Fruit fly (Drosophila melanogaster): Measurements from ENCODE around the gene ssp7.
"Not testable (repeated sequence)": the region's sequence is repeated elsewhere in the genome, so short reads cannot be mapped to it uniquely, and the experiment has no call there.

Gene ssp7

DNA sequence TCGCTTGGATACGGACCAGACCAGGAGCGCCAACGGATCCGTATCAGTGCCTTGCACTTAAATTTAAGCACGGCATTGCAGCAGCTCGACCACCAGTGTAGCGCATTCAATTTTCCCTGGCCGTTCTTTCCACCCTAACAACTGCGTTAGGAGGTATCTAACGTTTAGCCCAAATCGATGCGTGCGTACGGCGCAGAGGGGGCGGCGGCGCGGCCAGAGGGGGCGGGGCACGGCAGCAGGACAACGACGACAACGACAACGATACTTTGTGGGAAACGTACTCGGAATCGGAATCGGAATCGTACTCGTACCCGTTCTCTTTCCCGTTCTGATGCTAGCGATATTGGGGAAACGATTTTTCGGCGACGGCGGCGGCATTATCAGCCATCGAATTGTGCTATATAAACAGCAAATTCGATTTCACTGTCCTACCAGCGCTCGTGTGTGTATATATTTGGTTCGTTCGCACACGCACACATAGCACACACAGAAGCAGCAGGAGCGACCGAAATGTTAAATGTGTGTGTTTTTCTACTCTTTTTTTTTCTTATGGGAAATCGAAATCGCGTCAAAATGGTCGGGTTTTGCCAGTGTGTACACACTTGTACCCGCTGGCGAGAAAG, 15.8 kb downstream of the ssp7 start, which contains the start of gene CG11122:
Gene CG11122 (minus strand): TSS at position 601 of the 623 bp plus-strand sequence.
- no peak for TF ChIP-seq tai (GFP tag; optimal IDR thresholded peaks at IDR 0.05)
- TF ChIP-seq Rel (GFP tag; optimal IDR thresholded peaks at IDR 0.05), result no peak
- peak; percentile 6 for TF ChIP-seq Rel (tag; optimal IDR thresholded peaks at IDR 0.05)
- peak; percentile 24 for TF ChIP-seq jim (GFP tag; optimal IDR thresholded peaks at IDR 0.05)

DNA sequence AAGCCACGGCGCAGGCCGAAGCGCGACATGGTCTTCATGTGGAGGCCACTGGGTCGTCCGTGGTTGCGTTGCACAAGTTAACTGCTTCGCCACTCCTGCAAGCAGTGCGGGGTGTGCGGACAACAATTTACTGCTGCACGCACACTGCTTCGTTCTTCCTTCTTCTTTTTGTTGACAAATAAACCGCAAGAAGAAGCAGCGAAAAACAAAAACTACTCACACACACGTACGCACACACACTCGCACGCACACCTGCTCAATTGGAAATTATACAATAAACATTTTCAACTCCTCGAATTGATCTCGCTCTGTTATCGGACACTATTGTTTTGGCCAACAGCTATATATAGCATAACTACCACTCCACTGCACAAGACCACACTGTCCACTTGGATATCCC, 16.5 kb downstream of the ssp7 start:
- TF ChIP-seq Sp1 (GFP tag; optimal IDR thresholded peaks at IDR 0.05) (no peak), usp (GFP tag; optimal IDR thresholded peaks at IDR 0.05) (no peak), HLH106 (tag; optimal IDR thresholded peaks at IDR 0.05) (no peak), Mio (GFP tag; optimal IDR thresholded peaks at IDR 0.05) (no peak), Hr83 (GFP tag; optimal IDR thresholded peaks at IDR 0.05; ENCODE audit: poor library complexity, severe bottlenecking) (no peak), psq (GFP tag; optimal IDR thresholded peaks at IDR 0.05) (no peak), Hr78 (GFP tag; optimal IDR thresholded peaks at IDR 0.05) (no peak)

DNA sequence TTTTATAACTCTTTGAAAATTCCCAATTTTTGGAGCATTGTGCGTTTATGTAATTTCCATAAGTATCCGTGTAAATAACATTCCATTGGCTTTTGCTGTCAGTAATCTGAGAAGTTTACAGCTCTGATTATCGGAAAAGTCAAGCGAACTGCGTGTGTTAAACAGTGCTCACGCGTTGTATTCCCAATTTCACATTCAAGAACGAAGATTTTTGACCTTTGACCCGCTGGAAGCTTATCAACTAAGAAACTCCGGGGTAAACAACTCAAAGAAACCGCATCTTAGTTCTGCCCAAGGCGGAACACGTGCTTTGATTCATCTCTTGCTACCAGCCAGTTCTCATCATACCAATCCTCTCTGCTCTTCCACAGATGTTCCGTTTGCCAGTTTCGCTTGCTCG, 30.4 kb downstream of the ssp7 start:
- no peak for TF ChIP-seq Vsx2 (GFP tag; optimal IDR thresholded peaks at IDR 0.05; ENCODE audit: partially characterized antibody)
- TF ChIP-seq Sp1 (GFP tag; optimal IDR thresholded peaks at IDR 0.05), result no peak
- no peak for TF ChIP-seq N (GFP tag; optimal IDR thresholded peaks at IDR 0.05)

DNA sequence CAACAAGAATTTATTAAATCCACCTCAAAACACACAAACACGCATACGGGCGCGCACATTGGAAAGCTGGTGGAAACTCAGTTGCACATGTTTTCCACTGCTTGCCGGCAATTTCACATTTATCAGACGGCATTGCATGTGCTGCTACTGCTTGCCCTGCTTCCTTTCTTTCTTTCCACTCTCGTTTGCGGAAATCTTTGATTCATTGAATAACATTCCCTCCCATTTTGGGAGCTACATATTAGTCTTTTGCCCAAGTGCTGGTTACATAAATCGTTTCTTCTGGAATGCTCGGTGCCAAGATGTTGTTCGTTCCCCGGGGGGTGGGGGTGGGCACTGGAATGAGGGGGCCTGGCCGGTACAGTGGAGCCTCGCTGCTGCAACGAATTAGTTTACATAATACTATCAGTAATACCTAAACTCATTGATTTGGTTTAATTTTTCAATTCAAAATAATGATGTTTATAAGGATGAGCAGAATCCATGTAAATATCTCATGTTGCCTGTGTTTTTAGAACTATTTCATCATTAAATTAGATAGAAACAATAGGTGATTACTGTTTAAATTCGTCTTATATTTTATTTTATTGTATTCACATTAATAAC, 31.1 kb downstream of the ssp7 start:
- TF ChIP-seq dsf (GFP tag; optimal IDR thresholded peaks at IDR 0.05; ENCODE audit: borderline replicate concordance), result no peak
- TF ChIP-seq sv (GFP tag; optimal IDR thresholded peaks at IDR 0.05), result no peak
- no peak for TF ChIP-seq psq (GFP tag; optimal IDR thresholded peaks at IDR 0.05)
- TF ChIP-seq usp (GFP tag; optimal IDR thresholded peaks at IDR 0.05), result no peak
- peak; percentile 24 for TF ChIP-seq HLH106 (tag; optimal IDR thresholded peaks at IDR 0.05)
- TF ChIP-seq N (GFP tag; optimal IDR thresholded peaks at IDR 0.05), result peak; percentile 35

DNA sequence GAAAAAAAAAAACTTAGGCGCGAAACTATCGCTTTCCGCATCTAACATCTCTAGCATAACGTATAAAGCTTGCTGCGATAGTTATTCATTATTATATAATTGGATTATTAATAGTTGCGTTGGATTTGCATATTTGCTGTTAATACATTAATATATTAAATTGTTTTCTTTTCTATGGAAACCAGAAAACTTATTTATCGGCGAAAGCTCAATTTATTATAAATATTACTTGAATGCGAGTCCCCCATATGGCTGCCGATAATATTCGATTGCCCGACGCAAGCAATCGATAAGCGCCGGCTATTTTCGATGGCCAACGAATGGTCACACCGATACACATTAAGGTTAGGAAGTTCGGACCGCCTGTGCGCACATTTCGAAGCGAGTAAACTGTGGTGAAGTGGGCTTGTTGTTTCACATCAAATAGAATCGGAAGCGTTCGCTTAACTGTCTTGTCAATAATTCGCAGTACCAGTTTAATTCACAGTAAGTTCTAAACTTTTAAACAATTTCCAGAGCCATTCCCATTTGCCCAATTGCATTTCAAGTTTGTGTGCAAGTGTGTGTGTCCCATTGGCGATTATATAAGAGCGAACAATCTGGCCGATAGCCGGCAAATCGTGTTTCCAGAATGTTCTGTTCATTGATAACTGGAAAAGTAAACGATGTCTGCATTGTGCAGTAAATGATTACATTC, 31.8 kb downstream of the ssp7 start, which contains the start of gene Hsp60A:
Gene Hsp60A (plus strand): TSS at position 335 of the 697 bp plus-strand sequence.
- TF ChIP-seq sage (GFP tag; optimal IDR thresholded peaks at IDR 0.05), result peak; percentile 54
- no peak for TF ChIP-seq pan (optimal IDR thresholded peaks at IDR 0.05)
- TF ChIP-seq Sp1 (GFP tag; optimal IDR thresholded peaks at IDR 0.05), result peak; percentile 48
- no peak for TF ChIP-seq Hr78 (GFP tag; optimal IDR thresholded peaks at IDR 0.05)
- peak; percentile 41 for TF ChIP-seq ey (GFP tag; optimal IDR thresholded peaks at IDR 0.05)
- TF ChIP-seq OdsH (GFP tag; optimal IDR thresholded peaks at IDR 0.05), result peak; percentile 48
- no peak for TF ChIP-seq jim (GFP tag; optimal IDR thresholded peaks at IDR 0.05)
- TF ChIP-seq psq (GFP tag; optimal IDR thresholded peaks at IDR 0.05), result peak; percentile 31
- TF ChIP-seq rgr (GFP tag; optimal IDR thresholded peaks at IDR 0.05), result peak; percentile 34
- TF ChIP-seq h (GFP tag; optimal IDR thresholded peaks at IDR 0.05), result peak; percentile 62
- TF ChIP-seq usp (GFP tag; optimal IDR thresholded peaks at IDR 0.05), result no peak
- peak; percentile 64 for TF ChIP-seq HLH106 (tag; optimal IDR thresholded peaks at IDR 0.05)
- TF ChIP-seq fru (GFP tag; optimal IDR thresholded peaks at IDR 0.05), result peak; percentile 38
- TF ChIP-seq woc (GFP tag; optimal IDR thresholded peaks at IDR 0.05), result peak; percentile 39
- TF ChIP-seq Hr83 (GFP tag; optimal IDR thresholded peaks at IDR 0.05; ENCODE audit: poor library complexity, severe bottlenecking), result peak; percentile 8
- no peak for TF ChIP-seq Vsx2 (GFP tag; optimal IDR thresholded peaks at IDR 0.05; ENCODE audit: partially characterized antibody)
- peak in 1 of 2 experiments; percentile 58 for TF ChIP-seq foxo (GFP tag; optimal IDR thresholded peaks at IDR 0.05)
- TF ChIP-seq br (GFP tag; optimal IDR thresholded peaks at IDR 0.05), result peak; percentile 41
- peak; percentile 43 for TF ChIP-seq sv (GFP tag; optimal IDR thresholded peaks at IDR 0.05)
- TF ChIP-seq Myc (optimal IDR thresholded peaks at IDR 0.05), result no peak

DNA sequence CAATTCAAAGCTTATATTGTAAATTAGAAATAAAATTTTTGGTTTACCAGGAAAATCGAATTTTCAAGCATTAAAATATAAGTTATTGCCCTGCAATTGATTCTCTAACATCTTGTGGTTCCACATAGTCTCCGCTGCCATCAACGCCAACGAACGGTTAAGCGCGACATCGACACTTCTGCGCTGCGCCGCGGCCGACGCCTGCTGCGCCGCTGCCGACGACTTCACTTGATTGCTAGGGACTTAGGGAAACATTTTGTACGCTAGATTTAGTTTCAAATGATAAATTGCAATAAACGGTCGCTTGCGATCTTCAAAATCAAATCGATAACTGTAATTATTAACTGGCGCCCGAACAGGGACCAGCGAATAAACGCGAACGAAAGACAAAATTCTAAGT, 44.1 kb downstream of the ssp7 start, which contains the start of gene CG42249:
Gene CG42249 (plus strand): TSS at position 301 of the 400 bp plus-strand sequence.
- not testable (repeated sequence) for TF ChIP-seq Mio (GFP tag; optimal IDR thresholded peaks at IDR 0.05); foxo (GFP tag; optimal IDR thresholded peaks at IDR 0.05); Myc (optimal IDR thresholded peaks at IDR 0.05)
